Worm (Caenorhabditis elegans) whole organism, mixed stage, embryonic: ENCODE data around the gene Y82E9BR.22.
"Not testable (repeated sequence)": the region's sequence is repeated elsewhere in the genome, so short reads cannot be mapped to it uniquely, and the experiment has no call there.

Experiments
- bed-3 ChIP-seq: fragments of 200-800 bp; sonication (Bioruptor generic); optimal IDR thresholded peaks from 3 replicates; lab custom pipeline; 2018; ENCODE audit warnings: mild to moderate bottlenecking, missing genetic modification characterization, moderate library complexity, missing compliant biosample characterization
- ceh-39 ChIP-seq: fragments of 150-350 bp; optimal IDR thresholded peaks from 2 replicates; lab custom pipeline; 2014; ENCODE audit warnings: missing biosample characterization, missing genetic modification characterization
- mls-2 ChIP-seq: sonication (generic microtip); optimal IDR thresholded peaks from 2 replicates; lab custom pipeline; 2016; ENCODE audit warnings: mild to moderate bottlenecking, missing genetic modification characterization, moderate library complexity, missing compliant biosample characterization

Y82E9BR.22 gene

DNA sequence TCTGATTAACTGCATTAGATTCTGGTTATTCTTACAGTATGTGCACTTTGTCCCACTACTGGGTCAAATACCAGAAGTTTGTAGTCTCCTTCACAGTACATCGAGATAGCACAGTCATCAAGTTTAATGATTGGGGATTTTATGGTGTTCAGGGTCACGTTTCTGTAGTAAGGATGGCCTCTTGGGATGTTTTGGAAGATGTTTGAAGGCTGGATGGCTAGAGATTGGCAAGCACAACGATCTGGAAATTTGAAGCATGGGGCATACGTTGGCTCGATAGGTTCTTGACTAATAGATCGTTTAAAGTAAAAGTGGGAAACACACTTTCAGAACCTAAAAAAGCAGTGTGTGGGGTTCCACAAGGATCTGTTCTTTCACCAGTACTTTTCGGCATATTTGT lies 51.1 kb downstream of the Y82E9BR.22 start, which contains the start of gene Y82E9BR.8:
TSS of gene Y82E9BR.8 (minus strand) at position 101 of the 400 bp plus-strand sequence.
- TF ChIP-seq mls-2 (tag; lab: Kevin White, UChicago); ceh-39 (tag; lab: Kevin White, UChicago); bed-3: not testable (repeated sequence)
